Fruit fly (Drosophila melanogaster): Measurements from ENCODE around the gene CG34171.

Gene CG34171

DNA sequence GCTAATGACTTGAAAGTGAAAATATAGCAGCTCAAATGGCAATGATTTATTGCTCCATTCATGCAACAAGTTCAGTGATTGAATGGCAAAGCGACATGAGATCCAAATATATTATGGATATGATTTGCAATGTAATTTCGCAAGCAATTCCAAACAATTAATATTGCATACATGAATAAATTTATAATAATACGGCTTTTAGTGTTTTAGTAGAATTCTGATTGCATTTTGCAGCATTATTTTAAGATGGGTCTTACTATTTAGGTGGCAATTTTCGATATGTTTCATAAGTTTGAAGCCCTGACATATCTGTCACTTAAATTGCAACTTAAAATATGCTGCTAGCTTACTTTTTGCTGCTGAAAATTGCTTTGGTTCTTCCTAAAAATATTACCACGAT lies at the start of gene CG34171:
Gene CG34171, plus strand, starts transcription at position 301 of the 400 bp plus-strand sequence.
- no peak for TF ChIP-seq Sin3A (optimal IDR thresholded peaks at IDR 0.05)

DNA sequence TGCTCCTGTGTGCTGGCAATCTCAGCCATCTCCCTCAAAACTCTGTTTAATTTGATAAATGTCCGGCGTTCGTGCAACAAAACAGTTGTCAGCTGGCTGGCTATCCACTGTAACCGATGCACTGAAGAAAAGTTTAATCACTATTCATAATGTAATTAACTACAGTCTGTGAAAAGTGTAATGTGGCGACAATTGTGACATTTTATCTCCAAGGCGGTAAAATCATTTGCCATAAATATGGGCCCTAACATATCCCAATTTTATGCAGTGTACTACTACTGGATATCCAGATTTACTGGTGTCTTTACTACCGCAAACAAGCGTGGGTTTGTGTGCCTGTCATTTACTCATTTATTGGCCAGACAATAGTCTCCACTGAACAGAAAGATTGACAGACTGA lies 49.7 kb upstream of the CG34171 start:
- no peak for TF ChIP-seq insv (optimal IDR thresholded peaks at IDR 0.05)
- TF ChIP-seq ttk (optimal IDR thresholded peaks at IDR 0.05), result no peak

DNA sequence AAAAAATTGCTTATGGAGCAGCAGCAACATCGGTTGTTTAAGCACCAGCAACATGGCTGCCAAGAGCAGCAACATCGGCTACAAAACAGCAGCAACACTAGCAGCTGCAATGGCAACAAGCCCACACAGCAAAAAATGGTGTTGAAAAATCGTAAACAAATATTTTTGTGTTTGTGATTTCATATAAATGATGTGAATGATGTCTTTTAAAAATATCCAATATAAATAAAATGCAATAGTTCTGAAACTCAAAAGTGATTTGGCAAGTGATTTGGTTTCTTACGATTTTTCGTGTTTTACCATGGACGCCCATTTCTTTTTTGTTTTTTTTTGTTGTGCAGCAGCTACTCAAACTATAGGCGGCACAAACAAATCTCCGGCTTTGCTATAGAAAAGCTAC lies 46.8 kb upstream of the CG34171 start:
- TF ChIP-seq insv (optimal IDR thresholded peaks at IDR 0.05) (no peak), psq (optimal IDR thresholded peaks at IDR 0.05) (no peak), Sin3A (optimal IDR thresholded peaks at IDR 0.05) (no peak), Myc (optimal IDR thresholded peaks at IDR 0.05) (no peak), ttk (optimal IDR thresholded peaks at IDR 0.05) (no peak), h (optimal IDR thresholded peaks at IDR 0.05) (no peak)

DNA sequence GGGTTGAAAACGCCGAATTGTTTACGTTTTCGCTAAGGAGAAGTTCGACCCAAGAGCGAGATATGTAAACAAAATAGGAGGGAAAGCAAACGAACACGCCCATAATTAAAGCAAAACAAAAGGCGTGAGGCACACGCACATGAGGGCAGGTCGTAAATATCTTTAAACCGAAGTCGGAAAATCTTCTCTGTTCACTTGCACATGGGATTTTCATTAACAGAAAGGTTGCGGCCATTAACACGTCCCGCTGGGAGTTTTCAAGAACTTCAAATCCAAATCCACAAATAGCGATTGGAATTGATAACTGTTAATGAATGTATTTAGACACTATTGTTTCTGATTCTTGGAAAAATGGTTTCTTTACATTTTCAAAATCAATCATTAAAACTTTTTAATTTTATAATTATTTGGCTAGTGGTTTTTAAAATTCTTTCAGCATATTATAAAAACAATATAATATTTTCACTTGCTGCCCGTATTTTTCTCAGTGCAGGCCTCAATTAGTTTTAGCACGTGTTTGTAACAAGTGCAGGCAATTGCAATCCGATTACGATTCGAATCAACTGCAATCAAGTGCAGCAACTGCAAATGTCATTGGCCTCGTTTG lies 44.5 kb upstream of the CG34171 start:
- TF ChIP-seq Sin3A (optimal IDR thresholded peaks at IDR 0.05) (no peak), insv (optimal IDR thresholded peaks at IDR 0.05) (no peak), psq (optimal IDR thresholded peaks at IDR 0.05) (no peak)

DNA sequence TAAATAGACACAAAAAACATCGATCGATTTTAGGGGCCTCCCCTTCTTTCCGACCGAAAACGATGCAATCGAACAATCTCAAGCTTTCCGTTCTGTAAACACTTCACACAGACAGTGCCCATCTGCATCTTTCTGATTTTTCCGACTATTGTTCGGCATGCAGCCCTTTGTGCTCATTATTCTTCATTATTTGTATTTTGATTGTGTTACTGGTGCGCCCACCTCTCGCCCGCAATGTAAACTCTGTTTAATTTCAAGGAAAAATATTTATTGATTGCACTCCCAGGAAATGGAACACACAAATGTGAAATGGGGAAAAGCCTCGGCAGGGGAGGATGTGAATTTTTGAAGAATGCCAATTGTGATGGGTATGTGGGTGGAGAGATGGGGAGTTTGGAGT lies 42.8 kb upstream of the CG34171 start:
- TF ChIP-seq ttk (optimal IDR thresholded peaks at IDR 0.05) (no peak), Sin3A (optimal IDR thresholded peaks at IDR 0.05) (no peak), Myc (optimal IDR thresholded peaks at IDR 0.05) (no peak), insv (optimal IDR thresholded peaks at IDR 0.05) (no peak), h (optimal IDR thresholded peaks at IDR 0.05) (no peak), psq (optimal IDR thresholded peaks at IDR 0.05) (no peak)

DNA sequence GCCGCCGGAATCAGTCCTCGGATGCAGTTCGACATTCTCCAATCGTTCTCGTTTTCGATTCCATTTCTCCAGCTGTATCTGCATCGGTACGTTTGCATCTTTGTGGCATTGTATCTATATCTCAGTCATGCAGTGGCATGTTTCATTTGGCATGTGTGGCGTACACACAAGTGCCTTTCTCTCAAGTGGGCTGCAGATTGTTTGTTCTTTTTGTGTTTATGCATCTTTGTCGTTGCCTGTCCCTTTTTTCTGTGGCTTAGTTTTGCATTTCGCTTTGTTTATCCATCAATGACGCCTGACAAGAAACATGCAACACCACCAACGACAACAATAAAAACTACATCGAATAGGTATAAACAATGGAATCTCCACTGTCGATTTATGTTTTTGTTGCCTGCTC lies 41.9 kb upstream of the CG34171 start:
- TF ChIP-seq ttk (optimal IDR thresholded peaks at IDR 0.05) (no peak), Sin3A (optimal IDR thresholded peaks at IDR 0.05) (no peak), h (optimal IDR thresholded peaks at IDR 0.05) (no peak)

DNA sequence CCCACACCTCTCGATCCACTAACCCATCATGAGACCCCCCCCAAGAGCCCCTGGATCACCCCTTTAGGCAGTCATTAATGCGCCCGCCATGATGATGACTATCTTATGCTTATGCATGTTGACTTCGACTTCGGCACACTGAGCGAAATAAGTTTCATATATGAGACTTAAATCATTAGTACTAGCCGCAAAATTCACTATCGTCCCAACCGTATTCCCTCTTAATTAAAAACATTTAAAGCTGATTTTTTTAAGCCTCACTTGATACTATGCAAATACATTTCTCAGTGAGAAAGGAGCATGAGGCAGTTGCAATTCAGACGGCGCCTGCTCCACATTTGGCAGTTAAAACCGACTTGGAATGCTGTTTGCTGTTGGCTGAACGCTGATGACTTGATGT lies 37.5 kb upstream of the CG34171 start:
- TF ChIP-seq Sin3A (optimal IDR thresholded peaks at IDR 0.05) (no peak), h (optimal IDR thresholded peaks at IDR 0.05) (no peak), insv (optimal IDR thresholded peaks at IDR 0.05) (no peak), psq (optimal IDR thresholded peaks at IDR 0.05) (no peak), ttk (optimal IDR thresholded peaks at IDR 0.05) (no peak), Myc (optimal IDR thresholded peaks at IDR 0.05) (no peak)

DNA sequence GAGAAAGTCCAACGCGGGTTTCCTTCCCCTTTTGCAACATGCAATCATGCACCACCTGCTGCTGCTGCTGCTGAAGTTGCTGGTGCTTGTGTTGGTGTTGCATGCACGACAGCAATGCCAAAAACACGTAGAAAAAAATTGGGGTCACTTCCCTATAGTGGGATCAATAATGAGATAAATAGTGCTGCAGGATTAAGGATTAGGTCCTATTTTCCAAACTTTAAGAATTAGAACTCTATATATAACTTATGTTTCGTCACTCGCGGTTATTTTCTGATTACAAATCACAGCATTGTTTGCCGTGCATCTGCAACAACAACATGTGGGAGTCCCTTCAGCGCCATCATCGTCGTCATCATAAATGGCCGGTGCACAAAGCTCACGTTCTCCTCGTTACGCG lies 34.0 kb upstream of the CG34171 start:
- TF ChIP-seq Myc (optimal IDR thresholded peaks at IDR 0.05) (no peak), ttk (optimal IDR thresholded peaks at IDR 0.05) (no peak), Sin3A (optimal IDR thresholded peaks at IDR 0.05) (no peak), h (optimal IDR thresholded peaks at IDR 0.05) (no peak), insv (optimal IDR thresholded peaks at IDR 0.05) (no peak), psq (optimal IDR thresholded peaks at IDR 0.05) (no peak)

DNA sequence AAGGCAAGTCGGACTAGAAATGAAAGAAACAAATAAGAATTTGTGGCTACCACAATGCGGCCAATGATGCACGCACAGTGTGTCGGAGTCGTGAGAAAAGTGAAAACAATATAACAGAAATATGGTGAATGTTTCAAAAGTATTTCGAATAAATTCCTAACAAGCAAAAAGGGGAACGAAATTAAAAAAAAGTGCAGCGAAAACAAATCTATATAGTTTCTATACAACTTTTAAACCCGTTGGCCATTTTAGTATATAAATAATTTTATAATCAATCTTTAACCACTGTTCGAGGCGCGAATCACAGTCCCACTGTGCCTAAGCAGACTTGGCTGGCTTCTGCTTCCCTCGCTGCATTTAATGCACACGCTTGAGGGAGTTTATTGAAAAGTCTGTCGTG lies 33.2 kb upstream of the CG34171 start:
- TF ChIP-seq h (optimal IDR thresholded peaks at IDR 0.05) (no peak), ttk (optimal IDR thresholded peaks at IDR 0.05) (no peak), Sin3A (optimal IDR thresholded peaks at IDR 0.05) (no peak), Myc (optimal IDR thresholded peaks at IDR 0.05) (no peak)

DNA sequence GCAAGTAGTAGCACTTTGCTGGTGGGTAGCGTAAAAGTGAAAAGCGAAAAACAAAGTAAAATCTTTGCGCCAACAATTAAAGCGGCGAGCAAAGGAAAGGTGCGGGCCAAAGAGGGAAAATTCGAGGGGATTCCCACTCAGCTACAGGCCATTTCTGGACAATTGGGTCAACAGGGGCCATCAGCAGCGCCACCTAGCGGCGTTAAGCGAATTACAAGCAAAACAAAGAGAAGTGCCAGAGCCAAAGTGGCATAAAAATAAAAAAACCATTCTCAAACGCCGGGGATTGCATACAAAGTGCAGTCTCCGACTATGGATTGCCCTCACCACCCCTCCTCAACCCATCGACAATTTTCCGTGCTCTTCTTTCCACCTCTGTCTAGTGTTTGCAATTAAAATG lies 30.4 kb upstream of the CG34171 start:
- TF ChIP-seq Sin3A (optimal IDR thresholded peaks at IDR 0.05) (no peak), psq (optimal IDR thresholded peaks at IDR 0.05) (no peak), ttk (optimal IDR thresholded peaks at IDR 0.05) (no peak), h (optimal IDR thresholded peaks at IDR 0.05) (no peak), Myc (optimal IDR thresholded peaks at IDR 0.05) (no peak), insv (optimal IDR thresholded peaks at IDR 0.05) (no peak)

DNA sequence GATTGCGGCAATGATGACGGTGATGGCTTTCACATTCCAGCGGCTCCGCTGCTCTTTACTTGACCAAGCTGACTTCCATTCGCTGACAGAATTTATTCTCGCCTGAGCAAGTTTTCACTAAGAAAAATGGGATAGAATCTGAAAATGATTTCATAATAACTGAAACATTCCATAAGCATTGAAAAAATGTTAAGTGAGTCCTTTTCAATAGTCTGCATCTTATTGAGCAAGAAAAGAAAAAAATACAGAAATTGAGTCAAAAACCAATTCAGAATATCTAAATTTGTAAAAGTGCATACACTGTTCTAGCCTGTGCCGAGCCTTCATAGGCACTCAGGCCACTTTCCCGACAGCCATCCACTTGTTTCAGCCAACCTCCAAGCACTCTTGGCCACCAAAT lies 29.8 kb upstream of the CG34171 start:
- TF ChIP-seq Myc (optimal IDR thresholded peaks at IDR 0.05) (no peak), Sin3A (optimal IDR thresholded peaks at IDR 0.05) (no peak), insv (optimal IDR thresholded peaks at IDR 0.05) (no peak), h (optimal IDR thresholded peaks at IDR 0.05) (no peak), psq (optimal IDR thresholded peaks at IDR 0.05) (no peak), ttk (optimal IDR thresholded peaks at IDR 0.05) (no peak)

DNA sequence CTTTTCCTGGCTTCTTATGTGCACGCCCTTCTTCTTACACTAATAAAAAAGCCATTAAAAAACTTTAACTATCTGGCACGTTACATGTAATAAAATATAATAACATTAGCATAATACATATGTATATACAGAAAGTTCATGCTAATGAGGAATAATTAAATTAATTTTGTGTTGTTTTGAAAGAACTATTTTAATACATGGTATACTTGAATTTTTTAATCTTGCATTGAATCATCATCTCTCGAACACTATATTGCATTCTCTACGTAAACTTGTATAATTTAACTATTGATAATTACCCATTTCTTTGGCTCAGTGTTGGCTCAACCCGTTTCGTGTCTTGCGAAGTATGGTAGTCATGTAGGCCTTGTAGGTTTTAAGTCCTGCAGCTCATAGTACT lies 25.6 kb upstream of the CG34171 start:
- TF ChIP-seq insv (optimal IDR thresholded peaks at IDR 0.05) (no peak), h (optimal IDR thresholded peaks at IDR 0.05) (no peak), psq (optimal IDR thresholded peaks at IDR 0.05) (no peak), Sin3A (optimal IDR thresholded peaks at IDR 0.05) (no peak), ttk (optimal IDR thresholded peaks at IDR 0.05) (no peak), Myc (optimal IDR thresholded peaks at IDR 0.05) (no peak)

DNA sequence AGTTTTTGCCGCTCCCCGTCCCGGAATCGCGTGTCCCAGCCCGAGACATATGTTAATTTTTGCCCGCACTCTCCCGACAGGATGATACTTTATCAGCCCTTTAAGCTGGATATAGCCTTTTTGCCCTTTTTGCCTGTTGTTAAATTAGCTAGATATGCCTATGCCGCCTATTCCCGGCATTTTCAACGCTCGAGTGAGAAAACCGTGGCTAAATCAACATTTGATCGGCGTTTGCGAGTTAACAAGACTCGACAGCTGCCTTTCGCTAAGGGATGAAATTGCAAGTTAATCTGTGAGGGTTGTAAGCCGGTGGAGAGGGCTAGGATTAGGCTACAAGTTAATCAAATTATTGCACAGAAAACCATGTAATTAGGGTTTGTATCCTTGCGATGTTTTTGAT lies 22.8 kb upstream of the CG34171 start:
- TF ChIP-seq insv (optimal IDR thresholded peaks at IDR 0.05) (no peak), Myc (optimal IDR thresholded peaks at IDR 0.05) (no peak), ttk (optimal IDR thresholded peaks at IDR 0.05) (no peak), h (optimal IDR thresholded peaks at IDR 0.05) (no peak), psq (optimal IDR thresholded peaks at IDR 0.05) (no peak), Sin3A (optimal IDR thresholded peaks at IDR 0.05) (no peak)

DNA sequence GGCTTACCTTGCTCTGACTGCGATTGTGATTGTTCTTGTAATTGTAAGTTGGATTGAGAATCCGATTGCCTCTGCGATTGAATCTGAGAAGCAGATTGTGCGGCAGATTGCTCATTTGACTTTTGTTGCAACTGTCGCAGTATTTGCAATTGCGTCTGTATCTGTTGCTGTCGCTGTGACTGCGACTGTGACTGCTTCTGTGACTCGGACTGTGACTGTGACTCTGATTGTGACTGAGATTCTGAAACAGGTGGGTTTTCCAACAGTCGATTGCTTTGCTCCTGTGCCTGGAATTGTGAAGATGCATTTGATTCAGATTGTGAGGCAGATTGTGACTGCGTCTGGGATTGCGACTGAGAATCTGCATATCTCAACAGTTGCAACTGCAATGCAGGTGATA lies 20.4 kb upstream of the CG34171 start:
- TF ChIP-seq psq (optimal IDR thresholded peaks at IDR 0.05), result no peak
- no peak for TF ChIP-seq Sin3A (optimal IDR thresholded peaks at IDR 0.05)

Measured in Kc167 (cell line).